Fruit fly (Drosophila melanogaster) S2 (cell line): Measurements from ENCODE around the gene CG12009.

Experiments
- CG8478 ChIP-seq: fragments of >200 bp; optimal IDR thresholded peaks from 2 replicates; lab custom pipeline; 2018
- CTCF ChIP-seq, 2 experiments: fragments of >200 bp; optimal IDR thresholded peaks; 2 replicates each; lab custom pipeline; 2018

DNA sequence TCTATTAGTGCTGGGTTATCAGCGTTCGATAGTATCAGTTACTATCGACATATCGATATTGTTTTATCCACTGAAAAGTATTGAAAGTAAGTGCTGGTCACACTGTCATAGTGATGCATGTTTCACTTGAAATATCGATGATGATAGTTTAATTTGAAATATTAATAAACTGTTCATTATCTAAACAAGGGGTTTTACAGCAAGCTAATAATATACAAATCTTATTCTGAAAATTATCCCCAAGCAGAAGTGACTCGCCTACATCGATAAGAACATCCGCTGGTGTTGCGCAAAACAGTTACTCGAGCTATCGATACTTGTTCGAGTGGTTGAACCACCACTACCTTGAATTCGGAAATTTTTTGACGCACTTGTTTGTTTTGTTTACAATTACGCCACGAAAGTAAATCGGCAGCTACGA is 28.0 kb downstream of the CG12009 start, which contains the start of the genes PIG-C, CG12016 and Dpm2:
- TF ChIP-seq CG8478, result no peak
- peak in 1 of 2 experiments; percentile 14 for TF ChIP-seq CTCF (optimal IDR thresholded peaks at IDR 0.05; lab: Kevin White, UChicago)
